Fruit fly (Drosophila melanogaster) whole organism, adult: Measurements from ENCODE around the gene CG16888.

ENCODE experiments used
- CG5204 ChIP-seq: fragments of 200-800 bp; sonication (Bioruptor generic); optimal IDR thresholded peaks from 2 replicates; lab custom pipeline; 2016; ENCODE audit warnings: missing biosample characterization, missing genetic modification characterization
- CG7045 ChIP-seq: fragments of 200-800 bp; sonication (Bioruptor generic); optimal IDR thresholded peaks from 2 replicates; lab custom pipeline; 2017; ENCODE audit warnings: missing biosample characterization, mild to moderate bottlenecking, missing genetic modification characterization
- Crg-1 ChIP-seq: fragments of 200-800 bp; sonication (Bioruptor generic); optimal IDR thresholded peaks from 2 replicates; lab custom pipeline; 2016; ENCODE audit warnings: missing biosample characterization, missing genetic modification characterization
- Hr96 ChIP-seq: fragments of 200-800 bp; sonication (Bioruptor generic); optimal IDR thresholded peaks from 2 replicates; lab custom pipeline; 2016; ENCODE audit warnings: missing biosample characterization, missing genetic modification characterization
- cic ChIP-seq: fragments of 200-800 bp; sonication (Bioruptor generic); optimal IDR thresholded peaks from 2 replicates; lab custom pipeline; 2017; ENCODE audit warnings: missing biosample characterization, mild to moderate bottlenecking, missing genetic modification characterization, moderate library complexity
- kay ChIP-seq: fragments of 200-800 bp; sonication (Bioruptor generic); peaks from one replicate; lab custom pipeline; 2016; ENCODE audit warnings: missing biosample characterization, missing genetic modification characterization, borderline replicate concordance
- tj ChIP-seq: fragments of 200-800 bp; sonication (Bioruptor generic); optimal IDR thresholded peaks from 3 replicates; lab custom pipeline; 2017; ENCODE audit warnings: missing biosample characterization, mild to moderate bottlenecking, missing genetic modification characterization, moderate library complexity
- toe ChIP-seq: fragments of 200-800 bp; sonication (Bioruptor generic); optimal IDR thresholded peaks from 2 replicates; lab custom pipeline; 2016; ENCODE audit warnings: missing biosample characterization, missing genetic modification characterization

- TF ChIP-seq tj (GFP tag; lab: Kevin White, UChicago): no peak
- no peak for TF ChIP-seq cic (GFP tag; lab: Kevin White, UChicago)
- TF ChIP-seq kay (GFP tag; lab: Kevin White, UChicago): no peak
- no peak for TF ChIP-seq toe (GFP tag; lab: Kevin White, UChicago)
- TF ChIP-seq Hr96 (GFP tag; lab: Kevin White, UChicago): no peak
- TF ChIP-seq Crg-1: no peak
- no peak for TF ChIP-seq CG5204 (GFP tag; lab: Kevin White, UChicago)
- no peak for TF ChIP-seq CG7045 (GFP tag; lab: Kevin White, UChicago)
These were observed 49.9 kb downstream of the CG16888 start for dm6 chr2L:13763144-13763543.
